Fruit fly (Drosophila melanogaster) S2 (cell line): ENCODE results near the gene Skp2.

Experiments
- CG8478 ChIP-seq: fragments of >200 bp; optimal IDR thresholded peaks from 2 replicates; lab custom pipeline; 2018
- CTCF ChIP-seq, 2 experiments: fragments of >200 bp; optimal IDR thresholded peaks; 2 replicates each; lab custom pipeline; 2018

DNA sequence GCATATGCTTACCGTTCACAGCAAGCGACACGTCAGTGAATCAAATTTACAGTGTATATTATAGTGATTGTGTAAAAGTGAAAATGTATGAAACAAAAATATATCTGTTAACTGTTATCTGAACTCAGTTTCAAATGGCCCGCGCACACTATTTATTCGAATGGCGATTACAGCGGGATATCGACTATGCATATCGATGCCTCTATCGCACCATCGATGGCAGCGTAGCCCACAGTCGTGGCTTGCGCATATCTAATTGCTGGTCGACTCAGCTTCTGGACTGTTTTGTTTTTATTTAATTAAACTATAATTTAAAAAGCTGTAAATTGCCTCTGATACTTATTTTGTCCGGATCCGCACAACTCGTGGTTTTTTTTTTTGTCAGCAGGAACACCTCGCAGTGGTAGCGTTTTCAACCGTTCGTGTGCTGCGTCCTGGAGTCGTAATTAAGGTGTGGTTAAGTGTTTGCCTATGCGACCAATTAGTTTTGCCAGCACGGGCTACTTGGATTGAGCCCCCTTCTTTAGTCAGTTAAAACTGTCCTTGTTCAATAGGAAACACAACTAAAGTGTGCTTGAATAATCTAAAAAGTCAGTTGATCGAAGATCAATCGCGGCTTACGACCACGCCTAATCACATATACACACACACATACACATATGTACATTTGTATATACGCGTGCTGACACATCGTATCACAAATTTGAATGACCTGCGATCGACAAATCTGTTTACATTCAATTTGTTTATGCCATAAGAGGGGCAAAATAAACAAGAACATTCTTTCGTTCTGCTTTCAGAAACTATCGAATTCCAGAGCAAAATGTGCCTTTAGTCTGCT lies 43.8 kb upstream of the Skp2 start, which contains the start of gene Cont:
- no peak for TF ChIP-seq CTCF (optimal IDR thresholded peaks at IDR 0.05; lab: Kevin White, UChicago)
- no peak for TF ChIP-seq CG8478 (lab: Kevin White, UChicago)
